Fruit fly (Drosophila melanogaster): ENCODE measurements around the gene CG2991.

CG2991 gene

dm6 chr2L:2897024-2897549 is 40.1 kb downstream of the CG2991 start (continued):
- TF ChIP-seq pb (GFP tag; optimal IDR thresholded peaks at IDR 0.05) (peak; percentile 83), MESR4 (GFP tag; optimal IDR thresholded peaks at IDR 0.05) (no peak), Opbp (GFP tag; IDR thresholded peaks at IDR 0.05; ENCODE audit: partially characterized antibody) (no peak), sna (GFP tag; IDR thresholded peaks at IDR 0.05; ENCODE audit: partially characterized antibody) (peak; percentile 20; the same call in 1 of the 2 replicates), CG15269 (tag; optimal IDR thresholded peaks at IDR 0.05) (peak; percentile 77), PHDP (tag; optimal IDR thresholded peaks at IDR 0.05) (peak; percentile 83), CG3065 (GFP tag; optimal IDR thresholded peaks at IDR 0.05) (peak; percentile 72), CG13894 (tag; optimal IDR thresholded peaks at IDR 0.05) (no peak), az2 (GFP tag; optimal IDR thresholded peaks at IDR 0.05) (peak; percentile 89), CG2712 (tag; optimal IDR thresholded peaks at IDR 0.05) (peak; percentile 80), CG30431 (GFP tag; optimal IDR thresholded peaks at IDR 0.05) (peak; percentile 86), Chrac-16 (GFP tag; optimal IDR thresholded peaks at IDR 0.05) (peak; percentile 91), Taf1 (GFP tag; IDR thresholded peaks at IDR 0.05) (no peak), p53 (GFP tag; optimal IDR thresholded peaks at IDR 0.05) (peak; percentile 49), Sry-δ (GFP tag; optimal IDR thresholded peaks at IDR 0.05) (peak; percentile 55), cas (GFP tag; IDR thresholded peaks at IDR 0.05) (no peak), Lpt (GFP tag; optimal IDR thresholded peaks at IDR 0.05) (no peak), CG12219 (GFP tag; optimal IDR thresholded peaks at IDR 0.05) (peak; percentile 60), Usf (GFP tag; optimal IDR thresholded peaks at IDR 0.05) (no peak), wek (GFP tag; optimal IDR thresholded peaks at IDR 0.05) (no peak), CG12071 (GFP tag; optimal IDR thresholded peaks at IDR 0.05) (peak; percentile 36), tin (GFP tag; optimal IDR thresholded peaks at IDR 0.05) (peak; percentile 84), CG3726 (GFP tag; IDR thresholded peaks at IDR 0.05) (peak; percentile 67; the same call in 2 of the 3 replicates), schlank (tag; optimal IDR thresholded peaks at IDR 0.05) (no peak), CG9876 (GFP tag; optimal IDR thresholded peaks at IDR 0.05) (peak; percentile 79), Pdp1 (GFP tag; optimal IDR thresholded peaks at IDR 0.05) (peak; percentile 86 to 89), yki (optimal IDR thresholded peaks at IDR 0.05) (no peak), Mes4 (GFP tag; optimal IDR thresholded peaks at IDR 0.05) (peak; percentile 70), da (GFP tag; optimal IDR thresholded peaks at IDR 0.05) (peak; percentile 61), chif (GFP tag; optimal IDR thresholded peaks at IDR 0.05) (peak; percentile 91), CG12942 (GFP tag; optimal IDR thresholded peaks at IDR 0.05) (peak; percentile 82), CG4424 (GFP tag; optimal IDR thresholded peaks at IDR 0.05) (peak; percentile 83), crol (GFP tag; IDR thresholded peaks at IDR 0.05) (peak; percentile 61), CG7556 (GFP tag; optimal IDR thresholded peaks at IDR 0.05) (peak; percentile 81), tna (GFP tag; IDR thresholded peaks at IDR 0.05; ENCODE audit: partially characterized antibody) (no peak), CG15073 (GFP tag; optimal IDR thresholded peaks at IDR 0.05) (peak; percentile 1), prd (optimal IDR thresholded peaks at IDR 0.05) (no peak), prd (GFP tag; IDR thresholded peaks at IDR 0.05) (peak; percentile 86), ara (GFP tag; IDR thresholded peaks at IDR 0.05) (peak; percentile 77), hbn (GFP tag; IDR thresholded peaks at IDR 0.05; ENCODE audit: partially characterized antibody) (no peak), knrl (GFP tag; IDR thresholded peaks at IDR 0.05; ENCODE audit: partially characterized antibody) (no peak), CG8089 (GFP tag; optimal IDR thresholded peaks at IDR 0.05) (peak; percentile 88), unc-4 (GFP tag; IDR thresholded peaks at IDR 0.05; ENCODE audit: partially characterized antibody) (no peak), CG18764 (GFP tag; optimal IDR thresholded peaks at IDR 0.05) (peak; percentile 62), CG31441 (GFP tag; IDR thresholded peaks at IDR 0.05) (peak; percentile 79), CG9215 (GFP tag; IDR thresholded peaks at IDR 0.05) (no peak), Sox102F (GFP tag; optimal IDR thresholded peaks at IDR 0.05) (peak; percentile 93), CoRest (tag; optimal IDR thresholded peaks at IDR 0.05) (peak; percentile 70), CG8281 (tag; optimal IDR thresholded peaks at IDR 0.05) (peak; percentile 30), CG6854 (GFP tag; optimal IDR thresholded peaks at IDR 0.05) (peak; percentile 3), C15 (GFP tag; IDR thresholded peaks at IDR 0.05) (no peak)

All from whole organism, embryonic.